Worm (Caenorhabditis elegans): ENCODE results near the gene scl-27.

Gene scl-27

ce11 chrV:399721-400120, at the start of gene scl-27:
scl-27 (plus strand) TSS chrV:400021.
- TF ChIP-seq nhr-67 (tag; optimal IDR thresholded peaks at IDR 0.05) (no peak), ceh-28 (tag; optimal IDR thresholded peaks at IDR 0.05) (no peak), ama-1 (optimal IDR thresholded peaks at IDR 0.05) (no peak), zag-1 (tag; optimal IDR thresholded peaks at IDR 0.05) (no peak), ZK546.5 (tag; optimal IDR thresholded peaks at IDR 0.05) (no peak), ceh-9 (tag; optimal IDR thresholded peaks at IDR 0.05) (no peak), lsy-12 (tag; optimal IDR thresholded peaks at IDR 0.05) (no peak), lin-15B (tag; optimal IDR thresholded peaks at IDR 0.05) (no peak), nhr-23 (tag; optimal IDR thresholded peaks at IDR 0.05) (no peak), jun-1 (tag; optimal IDR thresholded peaks at IDR 0.05) (no peak), ztf-4 (tag; optimal IDR thresholded peaks at IDR 0.05) (no peak), ztf-11 (tag; optimal IDR thresholded peaks at IDR 0.05) (no peak), fkh-2 (tag; optimal IDR thresholded peaks at IDR 0.05) (no peak), daf-12 (tag; optimal IDR thresholded peaks at IDR 0.05) (no peak), pqm-1 (tag; optimal IDR thresholded peaks at IDR 0.05) (no peak), unc-62 (GFP tag; optimal IDR thresholded peaks at IDR 0.05) (no peak), skn-1 (tag; optimal IDR thresholded peaks at IDR 0.05) (no peak), egl-5 (tag; optimal IDR thresholded peaks at IDR 0.05) (no peak), nhr-12 (tag; optimal IDR thresholded peaks at IDR 0.05) (no peak)

ce11 chrV:350822-351221, 49.0 kb upstream of the scl-27 start:
- TF ChIP-seq nfya-1 (tag; optimal IDR thresholded peaks at IDR 0.05; ENCODE audit: insufficient read depth): peak; percentile 76
- no peak for TF ChIP-seq nhr-25 (tag; optimal IDR thresholded peaks at IDR 0.05)

ce11 chrV:351787-352186, 48.0 kb upstream of the scl-27 start:
- TF ChIP-seq R02D3.7 (tag; optimal IDR thresholded peaks at IDR 0.05): no peak
- TF ChIP-seq pha-4 (tag; optimal IDR thresholded peaks at IDR 0.05): no peak

- TF ChIP-seq nfya-1 (tag; optimal IDR thresholded peaks at IDR 0.05; ENCODE audit: insufficient read depth) (peak; percentile 93), ceh-9 (tag; optimal IDR thresholded peaks at IDR 0.05) (no peak), fkh-10 (GFP tag; optimal IDR thresholded peaks at IDR 0.05) (no peak), ceh-82 (tag; optimal IDR thresholded peaks at IDR 0.05) (no peak), elt-1 (tag; optimal IDR thresholded peaks at IDR 0.05) (no peak)
These were observed 42.7 kb upstream of the scl-27 start for ce11 chrV:356959-357702.

- TF ChIP-seq lin-39 (tag; optimal IDR thresholded peaks at IDR 0.05) (no peak), lsy-12 (tag; optimal IDR thresholded peaks at IDR 0.05) (no peak), fkh-2 (tag; optimal IDR thresholded peaks at IDR 0.05) (no peak), nhr-23 (tag; optimal IDR thresholded peaks at IDR 0.05) (no peak), nhr-76 (tag; optimal IDR thresholded peaks at IDR 0.05) (no peak), sea-2 (GFP tag; optimal IDR thresholded peaks at IDR 0.05) (no peak), ceh-28 (tag; optimal IDR thresholded peaks at IDR 0.05) (no peak), ztf-4 (tag; optimal IDR thresholded peaks at IDR 0.05) (no peak), nhr-43 (tag; optimal IDR thresholded peaks at IDR 0.05; ENCODE audit: poor library complexity, severe bottlenecking) (no peak)
These were observed 41.3 kb upstream of the scl-27 start for ce11 chrV:358473-358872.

ce11 chrV:359466-359865, 40.4 kb upstream of the scl-27 start, which contains the start of gene T22H9.1:
T22H9.1 (plus strand) TSS chrV:359766.
- peak; percentile 1 for TF ChIP-seq ama-1 (optimal IDR thresholded peaks at IDR 0.05)
- no peak for TF ChIP-seq nhr-28 (tag; optimal IDR thresholded peaks at IDR 0.05)
- no peak for TF ChIP-seq aly-2 (tag; optimal IDR thresholded peaks at IDR 0.05)
- no peak for TF ChIP-seq tbx-2 (tag; optimal IDR thresholded peaks at IDR 0.05)

All from whole organism, L3 larva.